Worm (Caenorhabditis elegans) whole organism, late embryonic: ENCODE data around the gene H12I19.115.

Experiments used
- C08G9.2 ChIP-seq: sonication (generic microtip); optimal IDR thresholded peaks from 2 replicates; lab custom pipeline; 2016; ENCODE audit warnings: mild to moderate bottlenecking, missing genetic modification characterization, moderate library complexity, missing compliant biosample characterization
- ceh-14 ChIP-seq: sonication (generic microtip); optimal IDR thresholded peaks from 2 replicates; lab custom pipeline; 2016; ENCODE audit warnings: missing genotype, missing genetic modification characterization, missing compliant biosample characterization
- ceh-19 ChIP-seq: fragments of 200-800 bp; sonication (Bioruptor generic); optimal IDR thresholded peaks from 2 replicates; lab custom pipeline; 2018; ENCODE audit warnings: mild to moderate bottlenecking, missing genetic modification characterization, missing compliant biosample characterization
- pha-4 ChIP-seq: fragments of 150-350 bp; optimal IDR thresholded peaks from 2 replicates; lab custom pipeline; 2018; ENCODE audit warnings: missing biosample characterization, missing genetic modification reagents, missing genetic modification characterization
- pqm-1 ChIP-seq: sonication (generic microtip); optimal IDR thresholded peaks from 2 replicates; lab custom pipeline; 2016; ENCODE audit warnings: missing genetic modification characterization, missing compliant biosample characterization
- sox-4 ChIP-seq: sonication (generic microtip); optimal IDR thresholded peaks from 2 replicates; lab custom pipeline; 2017; ENCODE audit warnings: mild to moderate bottlenecking, missing genetic modification characterization, inconsistent platforms, missing compliant biosample characterization

DNA sequence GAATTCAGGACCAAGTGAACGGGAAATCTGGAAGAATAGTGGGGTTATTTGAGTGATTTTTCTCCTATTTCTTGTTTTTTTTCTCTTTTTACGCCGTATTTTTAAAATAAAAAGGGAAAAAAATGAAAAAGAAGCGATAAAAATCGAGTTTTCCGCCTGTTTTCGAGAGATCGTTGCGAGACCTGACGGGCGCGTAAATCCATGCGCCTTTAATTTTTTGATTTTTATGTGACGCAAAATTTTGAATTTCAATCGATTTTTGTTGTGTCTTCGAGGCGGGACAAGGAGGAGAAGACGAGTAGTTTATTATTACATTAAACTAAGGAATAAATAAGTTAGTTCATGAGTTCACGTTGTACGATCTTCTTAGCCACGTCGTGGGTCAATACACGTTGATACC is 14.0 kb downstream of the H12I19.115 start:
- no peak for TF ChIP-seq C08G9.2 (tag; lab: Kevin White, UChicago)
- no peak for TF ChIP-seq ceh-19 (GFP tag; lab: Kevin White, UChicago)
- TF ChIP-seq sox-4 (tag; lab: Kevin White, UChicago): no peak
- no peak for TF ChIP-seq pha-4 (tag; lab: Kevin White, UChicago)
- TF ChIP-seq ceh-14 (tag; lab: Kevin White, UChicago): no peak
- TF ChIP-seq pqm-1 (tag; lab: Kevin White, UChicago): no peak
